Fruit fly (Drosophila melanogaster) whole organism, prepupa: ENCODE data around the gene CG14286.
A peak's percentile ranks its signal among the peaks of the same experiment; 100 is the strongest.

Experiments
- Blimp-1 ChIP-seq: fragments of 200-800 bp; sonication (Bioruptor generic); optimal IDR thresholded peaks from 3 replicates; lab custom pipeline; 2017; ENCODE audit warnings: missing biosample characterization, missing genetic modification characterization, mild to moderate bottlenecking, moderate library complexity, missing genetic modification reagents
- CG10631 ChIP-seq: fragments of 200-800 bp; sonication (Bioruptor generic); optimal IDR thresholded peaks from 2 replicates; lab custom pipeline; 2016; ENCODE audit warnings: missing biosample characterization, missing genetic modification characterization
- CG10669 ChIP-seq: fragments of 200-800 bp; sonication (Bioruptor generic); optimal IDR thresholded peaks from 3 replicates; lab custom pipeline; 2018; ENCODE audit warnings: missing biosample characterization, mild to moderate bottlenecking, missing genetic modification characterization, moderate library complexity
- CG11294 ChIP-seq: fragments of 200-800 bp; sonication (Bioruptor generic); IDR thresholded peaks from 2 replicates; pipeline ENCODE4 v1.3.6; 2022; ENCODE audit warnings: missing biosample characterization, missing genetic modification characterization
- CG11762 ChIP-seq: fragments of 200-800 bp; sonication (Bioruptor generic); optimal IDR thresholded peaks from 3 replicates; lab custom pipeline; 2016; ENCODE audit warnings: missing biosample characterization, missing genetic modification characterization; ENCODE audit not compliant: insufficient read depth
- CG11902 ChIP-seq: fragments of 200-800 bp; sonication (Bioruptor generic); optimal IDR thresholded peaks from 3 replicates; lab custom pipeline; 2016; ENCODE audit warnings: missing biosample characterization, missing genetic modification characterization
- CG15336 ChIP-seq: fragments of 200-800 bp; sonication (Bioruptor generic); IDR thresholded peaks from 2 replicates; pipeline ENCODE4 v1.3.6; 2022; ENCODE audit warnings: missing biosample characterization, missing genetic modification characterization
- CG1621 ChIP-seq: fragments of 200-800 bp; sonication (Bioruptor generic); optimal IDR thresholded peaks from 3 replicates; lab custom pipeline; 2018; ENCODE audit warnings: missing biosample characterization, mild to moderate bottlenecking, missing genetic modification characterization
- CG16779 ChIP-seq: fragments of 200-800 bp; sonication (Bioruptor generic); optimal IDR thresholded peaks from 3 replicates; lab custom pipeline; 2017; ENCODE audit warnings: missing biosample characterization, mild to moderate bottlenecking, missing genetic modification characterization
- CG3032 ChIP-seq: fragments of 200-800 bp; optimal IDR thresholded peaks from 2 replicates; lab custom pipeline; 2019; ENCODE audit warnings: missing biosample characterization, mild to moderate bottlenecking, missing genetic modification characterization, moderate library complexity
- CG31627 ChIP-seq: fragments of 200-800 bp; sonication (Bioruptor generic); optimal IDR thresholded peaks from 3 replicates; lab custom pipeline; 2016; ENCODE audit warnings: missing biosample characterization, missing genetic modification characterization
- CG32006 ChIP-seq: fragments of 200-800 bp; sonication (Bioruptor generic); optimal IDR thresholded peaks from 3 replicates; lab custom pipeline; 2017; ENCODE audit warnings: missing biosample characterization, mild to moderate bottlenecking, missing genetic modification characterization
- CG34406 ChIP-seq: fragments of 200-800 bp; sonication (Bioruptor generic); optimal IDR thresholded peaks from 3 replicates; lab custom pipeline; 2016; ENCODE audit warnings: missing biosample characterization, missing genetic modification characterization
- CG4318 ChIP-seq: fragments of 200-800 bp; sonication (Bioruptor generic); optimal IDR thresholded peaks from 3 replicates; lab custom pipeline; 2017; ENCODE audit warnings: missing biosample characterization, mild to moderate bottlenecking, missing genetic modification characterization
- CG6163 ChIP-seq: fragments of 200-800 bp; sonication (Bioruptor generic); IDR thresholded peaks from 3 replicates; pipeline ENCODE4 v1.3.6; 2022; ENCODE audit warnings: missing biosample characterization, missing genetic modification characterization
- CG6792 ChIP-seq: fragments of 200-800 bp; sonication (Bioruptor generic); optimal IDR thresholded peaks from 3 replicates; lab custom pipeline; 2016; ENCODE audit warnings: missing biosample characterization, missing genetic modification characterization
- CG6808 ChIP-seq: fragments of 200-800 bp; sonication (Bioruptor generic); optimal IDR thresholded peaks from 3 replicates; lab custom pipeline; 2017; ENCODE audit warnings: missing biosample characterization, missing genetic modification characterization, mild to moderate bottlenecking, moderate library complexity, missing genetic modification reagents
- CG7368 ChIP-seq: fragments of 200-800 bp; sonication (Bioruptor generic); optimal IDR thresholded peaks from 3 replicates; lab custom pipeline; 2016; ENCODE audit warnings: missing biosample characterization, missing genetic modification characterization
- CG8119 ChIP-seq: fragments of 200-800 bp; sonication (Bioruptor generic); IDR thresholded peaks from 3 replicates; pipeline ENCODE4 v1.3.6; 2022; ENCODE audit warnings: missing biosample characterization, missing genetic modification characterization
- CG8319 ChIP-seq: fragments of 200-800 bp; sonication (Bioruptor generic); optimal IDR thresholded peaks from 3 replicates; lab custom pipeline; 2016; ENCODE audit warnings: missing biosample characterization, missing genetic modification characterization
- CG8632 ChIP-seq: fragments of 200-800 bp; sonication (Bioruptor generic); optimal IDR thresholded peaks from 3 replicates; lab custom pipeline; 2016; ENCODE audit warnings: missing biosample characterization, missing genetic modification characterization
- Eip75B ChIP-seq: fragments of 200-800 bp; sonication (Bioruptor generic); optimal IDR thresholded peaks from 3 replicates; lab custom pipeline; 2016; ENCODE audit warnings: missing biosample characterization, missing genetic modification characterization
- Eip78C ChIP-seq: fragments of 200-800 bp; sonication (Bioruptor generic); peaks from one replicate; lab custom pipeline; 2016; ENCODE audit warnings: missing biosample characterization, missing genetic modification characterization
- Eip93F ChIP-seq: fragments of 200-800 bp; sonication (Bioruptor generic); optimal IDR thresholded peaks from 2 replicates; lab custom pipeline; 2016; ENCODE audit warnings: missing biosample characterization, mild to moderate bottlenecking, missing genetic modification characterization
- Ets21C ChIP-seq: fragments of 200-800 bp; sonication (Bioruptor generic); optimal IDR thresholded peaks from 3 replicates; lab custom pipeline; 2016; ENCODE audit warnings: missing biosample characterization, missing genetic modification characterization
- Ets96B ChIP-seq: fragments of 200-800 bp; optimal IDR thresholded peaks from 2 replicates; lab custom pipeline; 2019; ENCODE audit warnings: missing biosample characterization, mild to moderate bottlenecking, missing genetic modification characterization, moderate library complexity
- Gug ChIP-seq: fragments of 200-800 bp; sonication (Bioruptor generic); IDR thresholded peaks from 2 replicates; pipeline ENCODE4 v1.3.6; 2022; ENCODE audit warnings: missing biosample characterization, missing genetic modification characterization
- Hr4 ChIP-seq: fragments of 200-800 bp; sonication (Bioruptor generic); optimal IDR thresholded peaks from 3 replicates; lab custom pipeline; 2016; ENCODE audit warnings: missing biosample characterization, missing genetic modification characterization
- Lpt ChIP-seq: fragments of 200-800 bp; sonication (Bioruptor generic); optimal IDR thresholded peaks from 3 replicates; lab custom pipeline; 2016; ENCODE audit warnings: missing biosample characterization, missing genetic modification characterization
- Met ChIP-seq: fragments of 200-800 bp; sonication (Bioruptor generic); optimal IDR thresholded peaks from 3 replicates; lab custom pipeline; 2016; ENCODE audit warnings: missing biosample characterization, missing genetic modification characterization
- OdsH ChIP-seq: fragments of 200-800 bp; sonication (Bioruptor generic); optimal IDR thresholded peaks from 3 replicates; lab custom pipeline; 2016; ENCODE audit warnings: missing biosample characterization, missing genetic modification characterization
- Smox ChIP-seq: fragments of 200-800 bp; sonication (Bioruptor generic); optimal IDR thresholded peaks from 3 replicates; lab custom pipeline; 2016; ENCODE audit warnings: missing biosample characterization, missing genetic modification characterization
- Sox102F ChIP-seq: fragments of 200-800 bp; sonication (Bioruptor generic); optimal IDR thresholded peaks from 2 replicates; lab custom pipeline; 2016; ENCODE audit warnings: missing biosample characterization, mild to moderate bottlenecking, missing genetic modification characterization
- Sox14 ChIP-seq: fragments of 200-800 bp; sonication (Bioruptor generic); optimal IDR thresholded peaks from 3 replicates; lab custom pipeline; 2016; ENCODE audit warnings: missing biosample characterization, missing genetic modification characterization
- dac ChIP-seq: fragments of 200-800 bp; sonication (Bioruptor generic); optimal IDR thresholded peaks from 2 replicates; lab custom pipeline; 2017; ENCODE audit warnings: missing biosample characterization, mild to moderate bottlenecking, missing genetic modification characterization
- dsx ChIP-seq: fragments of 200-800 bp; optimal IDR thresholded peaks from 3 replicates; lab custom pipeline; 2019; ENCODE audit warnings: missing biosample characterization, mild to moderate bottlenecking, missing genetic modification characterization, moderate library complexity; ENCODE audit not compliant: poor library complexity, severe bottlenecking
- eg ChIP-seq: fragments of 200-800 bp; sonication (Bioruptor generic); IDR thresholded peaks from 3 replicates; pipeline ENCODE4 v1.3.6; 2022; ENCODE audit warnings: missing biosample characterization, missing genetic modification characterization
- esn ChIP-seq: fragments of 200-800 bp; sonication (Bioruptor generic); optimal IDR thresholded peaks from 2 replicates; lab custom pipeline; 2016; ENCODE audit warnings: missing biosample characterization, mild to moderate bottlenecking, missing genetic modification characterization, moderate library complexity
- fd59A ChIP-seq: fragments of 200-800 bp; sonication (Bioruptor generic); optimal IDR thresholded peaks from 2 replicates; lab custom pipeline; 2017; ENCODE audit warnings: missing biosample characterization, mild to moderate bottlenecking, missing genetic modification characterization, missing genetic modification reagents
- fd85E ChIP-seq: fragments of 200-800 bp; sonication (Bioruptor generic); optimal IDR thresholded peaks from 3 replicates; lab custom pipeline; 2016; ENCODE audit warnings: missing biosample characterization, missing genetic modification characterization
- lz ChIP-seq: fragments of 200-800 bp; sonication (Bioruptor generic); optimal IDR thresholded peaks from 3 replicates; lab custom pipeline; 2016; ENCODE audit warnings: missing biosample characterization, missing genetic modification characterization
- net ChIP-seq: fragments of 200-800 bp; sonication (Bioruptor generic); optimal IDR thresholded peaks from 3 replicates; lab custom pipeline; 2016; ENCODE audit warnings: missing biosample characterization, missing genetic modification characterization
- pdm3 ChIP-seq: fragments of 200-800 bp; sonication (Bioruptor generic); optimal IDR thresholded peaks from 3 replicates; lab custom pipeline; 2016; ENCODE audit warnings: missing biosample characterization, missing genetic modification characterization
- salr ChIP-seq, 2 experiments: fragments of 200-800 bp; sonication (Bioruptor generic); optimal IDR thresholded peaks; 3 replicates each; lab custom pipeline; 2016 to 2018; ENCODE audit warnings: missing biosample characterization in 2 of 2, missing genetic modification characterization in 2 of 2, mild to moderate bottlenecking in 1 of 2
- ss ChIP-seq, 2 experiments: fragments of 200-800 bp; sonication (Bioruptor generic); optimal IDR thresholded peaks; 2 replicates in 1 of 2; 3 replicates in 1 of 2; lab custom pipeline; 2017 to 2018; ENCODE audit warnings: mild to moderate bottlenecking in 2 of 2, missing biosample characterization in 2 of 2, missing genetic modification characterization in 2 of 2, moderate library complexity in 1 of 2
- svp ChIP-seq: fragments of 200-800 bp; sonication (Bioruptor generic); peaks from one replicate; lab custom pipeline; 2016; ENCODE audit warnings: missing biosample characterization, missing genetic modification characterization
- topi ChIP-seq: fragments of 200-800 bp; sonication (Bioruptor generic); optimal IDR thresholded peaks from 3 replicates; lab custom pipeline; 2016; ENCODE audit warnings: missing biosample characterization, missing genetic modification characterization
- vri ChIP-seq: fragments of 200-800 bp; sonication (Bioruptor generic); optimal IDR thresholded peaks from 3 replicates; lab custom pipeline; 2016; ENCODE audit warnings: missing biosample characterization, mild to moderate bottlenecking, missing genetic modification characterization

Gene CG14286

dm6 chr3R:19058384-19058783 is 34.5 kb downstream of the CG14286 start:
- peak; percentile 52 for TF ChIP-seq Ets96B (tag; lab: Kevin White, UChicago)
- no peak for TF ChIP-seq CG10631 (GFP tag; lab: Kevin White, UChicago)
- TF ChIP-seq Gug: no peak
- peak; percentile 36; the same call in 1 of the 3 replicates for TF ChIP-seq eg
- peak; percentile 61 for TF ChIP-seq Eip78C (GFP tag; lab: Kevin White, UChicago)
- TF ChIP-seq CG31627: no peak
- TF ChIP-seq CG6163 (GFP tag; lab: Robert Waterston, UW): no peak
- TF ChIP-seq svp: peak; percentile 55
- no peak for TF ChIP-seq lz
- TF ChIP-seq esn (GFP tag; lab: Kevin White, UChicago): no peak
- TF ChIP-seq dsx (GFP tag; lab: Kevin White, UChicago): peak; percentile 20
- no peak for TF ChIP-seq ss (GFP tag; optimal IDR thresholded peaks at IDR 0.05; lab: Kevin White, UChicago)
- TF ChIP-seq Eip75B (GFP tag; lab: Kevin White, UChicago): peak; percentile 17
- peak; percentile 26 for TF ChIP-seq CG32006 (GFP tag; lab: Kevin White, UChicago)
- no peak for TF ChIP-seq Eip93F (GFP tag; lab: Kevin White, UChicago)
- TF ChIP-seq CG10669 (GFP tag; lab: Kevin White, UChicago): peak; percentile 12
- TF ChIP-seq CG6808 (GFP tag; lab: Kevin White, UChicago): peak; percentile 4
- peak; percentile 22 for TF ChIP-seq CG3032
- TF ChIP-seq topi (GFP tag; lab: Kevin White, UChicago): no peak
- no peak for TF ChIP-seq CG6792 (GFP tag; lab: Kevin White, UChicago)
- TF ChIP-seq Blimp-1 (GFP tag; lab: Kevin White, UChicago): no peak
- TF ChIP-seq CG4318 (GFP tag; lab: Kevin White, UChicago): no peak
- TF ChIP-seq fd59A: no peak
- no peak for TF ChIP-seq Lpt (GFP tag; lab: Kevin White, UChicago)
- no peak for TF ChIP-seq CG7368
- TF ChIP-seq Hr4: peak; percentile 0
- TF ChIP-seq Smox: no peak
- peak; percentile 56 for TF ChIP-seq CG15336 (GFP tag; lab: Robert Waterston, UW)
- TF ChIP-seq CG11294: no peak
- TF ChIP-seq Sox102F: no peak
- 0 out of 3 replicates have a peak, but pooled peaks have one; percentile 34 for TF ChIP-seq CG8119 (GFP tag; lab: Robert Waterston, UW)

- TF ChIP-seq CG8119 (GFP tag; lab: Robert Waterston, UW) (peak; percentile 55; the same call in 1 of the 3 replicates), CG15336 (GFP tag; lab: Robert Waterston, UW) (peak; percentile 29; the same call in 1 of the 2 replicates), topi (GFP tag; lab: Kevin White, UChicago) (no peak), ss (GFP tag; optimal IDR thresholded peaks at IDR 0.05; lab: Kevin White, UChicago) (peak; percentile 4 to 74), Sox14 (GFP tag; lab: Kevin White, UChicago) (no peak), eg (0 out of 3 replicates have a peak, but pooled peaks have one; percentile 35)
These were observed 35.4 kb downstream of the CG14286 start for dm6 chr3R:19059285-19059684.

dm6 chr3R:19060173-19060572 is 36.3 kb downstream of the CG14286 start:
- no peak for TF ChIP-seq OdsH (GFP tag; lab: Kevin White, UChicago)
- peak; percentile 81 for TF ChIP-seq svp
- TF ChIP-seq CG34406: no peak
- no peak for TF ChIP-seq CG6163 (GFP tag; lab: Robert Waterston, UW)
- no peak for TF ChIP-seq pdm3 (GFP tag; lab: Kevin White, UChicago)
- no peak for TF ChIP-seq Ets96B (tag; lab: Kevin White, UChicago)
- no peak for TF ChIP-seq salr (GFP tag; optimal IDR thresholded peaks at IDR 0.05; lab: Kevin White, UChicago)
- no peak for TF ChIP-seq CG11762 (GFP tag; lab: Kevin White, UChicago)
- TF ChIP-seq esn (GFP tag; lab: Kevin White, UChicago): peak; percentile 10
- TF ChIP-seq dac (GFP tag; lab: Kevin White, UChicago): no peak
- no peak for TF ChIP-seq CG1621 (tag; lab: Kevin White, UChicago)
- TF ChIP-seq CG6808 (GFP tag; lab: Kevin White, UChicago): no peak
- no peak for TF ChIP-seq fd85E (GFP tag; lab: Kevin White, UChicago)
- TF ChIP-seq Ets21C (GFP tag; lab: Kevin White, UChicago): no peak
- no peak for TF ChIP-seq topi (GFP tag; lab: Kevin White, UChicago)
- no peak for TF ChIP-seq CG11902 (GFP tag; lab: Kevin White, UChicago)
- no peak for TF ChIP-seq Met (GFP tag; lab: Kevin White, UChicago)
- no peak for TF ChIP-seq CG8319
- TF ChIP-seq CG10631 (GFP tag; lab: Kevin White, UChicago): no peak
- no peak for TF ChIP-seq eg
- TF ChIP-seq fd59A: no peak
- no peak for TF ChIP-seq CG16779 (tag; lab: Kevin White, UChicago)
- no peak for TF ChIP-seq net (GFP tag; lab: Kevin White, UChicago)
- TF ChIP-seq CG8632 (GFP tag; lab: Kevin White, UChicago): peak; percentile 0
- TF ChIP-seq vri (GFP tag; lab: Kevin White, UChicago): peak; percentile 82
- no peak for TF ChIP-seq CG4318 (GFP tag; lab: Kevin White, UChicago)
- TF ChIP-seq dsx (GFP tag; lab: Kevin White, UChicago): no peak
